Worm (Caenorhabditis elegans): Measurements from ENCODE around the gene T24C12.3.

DNA sequence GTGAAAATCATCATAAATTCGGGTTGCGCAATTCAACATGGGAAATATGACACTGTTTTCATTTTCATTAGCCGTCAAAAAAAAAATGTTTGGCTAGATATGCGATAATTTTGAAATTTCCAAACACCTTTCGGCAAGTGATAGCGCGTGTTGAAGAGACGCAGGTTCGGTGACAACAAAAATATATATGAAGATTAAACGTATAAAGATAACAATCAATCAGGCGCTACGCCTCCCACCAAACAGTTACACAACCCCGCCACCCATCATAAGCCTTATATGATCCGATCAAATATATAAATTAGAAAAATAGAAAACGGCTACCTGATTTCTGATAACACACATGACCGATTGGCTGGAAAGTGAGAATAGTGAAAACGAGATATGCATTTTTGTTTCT is 51.6 kb downstream of the T24C12.3 start:
- TF ChIP-seq ama-1 (optimal IDR thresholded peaks at IDR 0.05): no peak
- no peak for TF ChIP-seq ama-1 (GFP tag; optimal IDR thresholded peaks at IDR 0.05)
- TF ChIP-seq let-526 (GFP tag; IDR thresholded peaks at IDR 0.05): no peak
- no peak for TF ChIP-seq unc-130 (GFP tag; optimal IDR thresholded peaks at IDR 0.05)
- no peak for TF ChIP-seq madf-3 (GFP tag; IDR thresholded peaks at IDR 0.05)
- no peak for TF ChIP-seq hrde-1 (tag; optimal IDR thresholded peaks at IDR 0.05; ENCODE audit: borderline replicate concordance)
- no peak for TF ChIP-seq nfya-1 (tag; optimal IDR thresholded peaks at IDR 0.05; ENCODE audit: borderline replicate concordance, insufficient read depth)
- TF ChIP-seq F49E8.2 (tag; optimal IDR thresholded peaks at IDR 0.05; ENCODE audit: insufficient read depth): no peak
- TF ChIP-seq chd-7 (tag; optimal IDR thresholded peaks at IDR 0.05): no peak

Measured in whole organism, young adult.